Worm (Caenorhabditis elegans) whole organism, L1 larva: ENCODE measurements around the gene srj-52.

ENCODE experiments used
- ama-1 ChIP-seq: fragments of 150-350 bp; optimal IDR thresholded peaks from 2 replicates; lab custom pipeline; 2014
- dpl-1 ChIP-seq, 3 experiments: fragments of 150-350 bp in 2 of 3; sonication (generic microtip) in 1 of 3; optimal IDR thresholded peaks; 2 replicates each; lab custom pipeline; 2014 to 2017; ENCODE audit warnings: missing biosample characterization in 3 of 3, missing genetic modification characterization in 3 of 3, missing genetic modification reagents in 3 of 3
- lin-39 ChIP-seq: fragments of 150-350 bp; optimal IDR thresholded peaks from 2 replicates; lab custom pipeline; 2014; ENCODE audit warnings: missing biosample characterization, missing genetic modification reagents, missing genetic modification characterization
- lsy-2 ChIP-seq, 2 experiments: fragments of 150-350 bp; optimal IDR thresholded peaks; 2 replicates each; lab custom pipeline; 2014; ENCODE audit warnings: missing biosample characterization in 2 of 2, missing genetic modification characterization in 2 of 2
- nhr-11 ChIP-seq: fragments of 150-350 bp; optimal IDR thresholded peaks from 2 replicates; lab custom pipeline; 2014; ENCODE audit warnings: missing biosample characterization, missing genetic modification characterization
- nhr-28 ChIP-seq: fragments of 150-350 bp; optimal IDR thresholded peaks from 2 replicates; lab custom pipeline; 2014; ENCODE audit warnings: missing biosample characterization, missing genetic modification characterization
- nhr-76 ChIP-seq: sonication (generic microtip); optimal IDR thresholded peaks from 2 replicates; lab custom pipeline; 2017; ENCODE audit warnings: missing biosample characterization, missing genetic modification characterization
- pqm-1 ChIP-seq: sonication (generic microtip); optimal IDR thresholded peaks from 3 replicates; lab custom pipeline; 2017; ENCODE audit warnings: missing biosample characterization, missing genetic modification characterization
- unc-98 ChIP-seq: fragments of 200-800 bp; sonication (Bioruptor generic); IDR thresholded peaks from 2 replicates; pipeline ENCODE4 v1.3.6; 2022; ENCODE audit warnings: missing genetic modification characterization, missing compliant biosample characterization
- xbp-1 ChIP-seq: sonication (generic microtip); optimal IDR thresholded peaks from 2 replicates; lab custom pipeline; 2016; ENCODE audit warnings: missing genetic modification characterization, missing compliant biosample characterization

- TF ChIP-seq nhr-11 (tag; lab: Kevin White, UChicago) (no peak), ama-1 (lab: Kevin White, UChicago) (no peak), lin-39 (tag; lab: Kevin White, UChicago) (no peak), xbp-1 (tag; lab: Kevin White, UChicago) (no peak), pqm-1 (tag; lab: Kevin White, UChicago) (no peak), dpl-1 (GFP tag; optimal IDR thresholded peaks at IDR 0.05; lab: Kevin White, UChicago) (no peak), nhr-28 (no peak), lsy-2 (tag; optimal IDR thresholded peaks at IDR 0.05; lab: Kevin White, UChicago) (no peak), nhr-76 (tag; lab: Kevin White, UChicago) (no peak), unc-98 (GFP tag; lab: Robert Waterston, UW) (no peak)
Measured at ce11 chrV:655823-656222, 40.0 kb downstream of the srj-52 start, which contains the start of gene srh-245.
